Fruit fly (Drosophila melanogaster) whole organism, embryonic: ENCODE measurements around the gene crq.
A peak's percentile ranks its signal among the peaks of the same experiment; 100 is the strongest.

Experiments used
- Atf-2 ChIP-seq: fragments of 200-800 bp; sonication (Bioruptor generic); optimal IDR thresholded peaks from 2 replicates; lab custom pipeline; 2016; ENCODE audit warnings: missing biosample characterization, missing genetic modification characterization
- Atf6 ChIP-seq: fragments of 200-800 bp; sonication (Bioruptor generic); IDR thresholded peaks from 2 replicates; pipeline ENCODE4 v1.3.6; 2022; ENCODE audit warnings: missing biosample characterization, missing genetic modification characterization
- CG10267 ChIP-seq: fragments of 200-800 bp; sonication (Bioruptor generic); optimal IDR thresholded peaks from 2 replicates; lab custom pipeline; 2018; ENCODE audit warnings: missing biosample characterization, mild to moderate bottlenecking, missing genetic modification characterization, moderate library complexity
- CG11247 ChIP-seq: fragments of 200-800 bp; sonication (Bioruptor generic); IDR thresholded peaks from 2 replicates; pipeline ENCODE4 v1.3.6; 2022; ENCODE audit warnings: missing biosample characterization, missing genetic modification characterization
- CG12744 ChIP-seq: fragments of 200-800 bp; sonication (Bioruptor generic); optimal IDR thresholded peaks from 2 replicates; lab custom pipeline; 2016; ENCODE audit warnings: missing biosample characterization, missing genetic modification characterization
- CG14667 ChIP-seq: fragments of 200-800 bp; sonication (Bioruptor generic); IDR thresholded peaks from 2 replicates; pipeline ENCODE4 v1.3.6; 2022; ENCODE audit warnings: missing biosample characterization, missing genetic modification characterization
- CG14860 ChIP-seq: fragments of 200-800 bp; sonication (Bioruptor generic); IDR thresholded peaks from 3 replicates; pipeline ENCODE4 v1.3.6; 2022; ENCODE audit warnings: missing biosample characterization, missing genetic modification characterization; ENCODE audit not compliant: partially characterized antibody
- CG15011 ChIP-seq: fragments of 200-800 bp; sonication (Bioruptor generic); optimal IDR thresholded peaks from 3 replicates; lab custom pipeline; 2018; ENCODE audit warnings: missing biosample characterization, mild to moderate bottlenecking, missing genetic modification characterization
- CG15479 ChIP-seq: fragments of 200-800 bp; sonication (Bioruptor generic); optimal IDR thresholded peaks from 3 replicates; lab custom pipeline; 2019; ENCODE audit warnings: missing biosample characterization, mild to moderate bottlenecking, missing genetic modification characterization, moderate library complexity
- CG1647 ChIP-seq: fragments of 200-800 bp; sonication (Bioruptor generic); optimal IDR thresholded peaks from 3 replicates; lab custom pipeline; 2016; ENCODE audit warnings: missing biosample characterization, missing genetic modification characterization
- CG17568 ChIP-seq: fragments of 200-800 bp; sonication (Bioruptor generic); optimal IDR thresholded peaks from 2 replicates; lab custom pipeline; 2018; ENCODE audit warnings: missing biosample characterization, mild to moderate bottlenecking, missing genetic modification characterization, moderate library complexity
- CG17912 ChIP-seq: fragments of 200-800 bp; sonication (Bioruptor generic); optimal IDR thresholded peaks from 2 replicates; lab custom pipeline; 2018; ENCODE audit warnings: missing biosample characterization, mild to moderate bottlenecking, missing genetic modification characterization
- CG18476 ChIP-seq: fragments of 200-800 bp; sonication (Bioruptor generic); optimal IDR thresholded peaks from 2 replicates; lab custom pipeline; 2016; ENCODE audit warnings: missing biosample characterization, mild to moderate bottlenecking, missing genetic modification characterization
- CG2875 ChIP-seq: fragments of 200-800 bp; sonication (Bioruptor generic); optimal IDR thresholded peaks from 2 replicates; lab custom pipeline; 2017; ENCODE audit warnings: missing biosample characterization, mild to moderate bottlenecking, missing genetic modification characterization, missing genetic modification reagents
- CG2889 ChIP-seq: fragments of 200-800 bp; sonication (Bioruptor generic); IDR thresholded peaks from 3 replicates; pipeline ENCODE4 v1.3.6; 2022; ENCODE audit warnings: missing biosample characterization, missing genetic modification characterization
- CG30403 ChIP-seq: fragments of 200-800 bp; sonication (Bioruptor generic); optimal IDR thresholded peaks from 3 replicates; lab custom pipeline; 2016; ENCODE audit warnings: missing biosample characterization, missing genetic modification characterization
- CG3281 ChIP-seq: fragments of 200-800 bp; sonication (Bioruptor generic); optimal IDR thresholded peaks from 3 replicates; lab custom pipeline; 2017; ENCODE audit warnings: missing biosample characterization, mild to moderate bottlenecking, missing genetic modification characterization
- CG34224 ChIP-seq: fragments of 200-800 bp; sonication (Bioruptor generic); IDR thresholded peaks from 3 replicates; pipeline ENCODE4 v1.3.6; 2022; ENCODE audit warnings: missing biosample characterization, missing genetic modification characterization; ENCODE audit not compliant: partially characterized antibody
- CG8359 ChIP-seq: fragments of 200-800 bp; sonication (Bioruptor generic); optimal IDR thresholded peaks from 2 replicates; lab custom pipeline; 2017; ENCODE audit warnings: missing biosample characterization, mild to moderate bottlenecking, missing genetic modification characterization, borderline replicate concordance
- CG8924 ChIP-seq: fragments of 200-800 bp; optimal IDR thresholded peaks from 3 replicates; lab custom pipeline; 2019; ENCODE audit warnings: missing biosample characterization, mild to moderate bottlenecking, missing genetic modification characterization, moderate library complexity
- CkIIα-i1 ChIP-seq: fragments of 200-800 bp; sonication (Bioruptor generic); IDR thresholded peaks from 2 replicates; pipeline ENCODE4 v1.3.6; 2022; ENCODE audit warnings: missing biosample characterization, missing genetic modification characterization
- Dref ChIP-seq: fragments of 200-800 bp; sonication (Bioruptor generic); IDR thresholded peaks from 2 replicates; pipeline ENCODE4 v1.3.6; 2022; ENCODE audit warnings: missing biosample characterization, missing genetic modification characterization
- HHEX ChIP-seq: fragments of 200-800 bp; sonication (Bioruptor generic); optimal IDR thresholded peaks from 3 replicates; lab custom pipeline; 2017; ENCODE audit warnings: missing biosample characterization, mild to moderate bottlenecking, missing genetic modification characterization, missing genetic modification reagents
- HLH4C ChIP-seq: fragments of 200-800 bp; sonication (Bioruptor generic); IDR thresholded peaks from 3 replicates; pipeline ENCODE4 v1.3.6; 2022; ENCODE audit warnings: missing biosample characterization, missing genetic modification characterization; ENCODE audit not compliant: partially characterized antibody
- HLH54F ChIP-seq: fragments of 200-800 bp; sonication (Bioruptor generic); optimal IDR thresholded peaks from 3 replicates; lab custom pipeline; 2016; ENCODE audit warnings: missing biosample characterization, missing genetic modification characterization
- Hsf ChIP-seq: fragments of 200-800 bp; sonication (Bioruptor generic); optimal IDR thresholded peaks from 3 replicates; lab custom pipeline; 2016; ENCODE audit warnings: missing biosample characterization, missing genetic modification characterization
- Lim3 ChIP-seq: fragments of 200-800 bp; sonication (Bioruptor generic); IDR thresholded peaks from 2 replicates; pipeline ENCODE4 v1.3.6; 2022; ENCODE audit warnings: missing biosample characterization, missing genetic modification characterization
- Med ChIP-seq: fragments of 200-800 bp; sonication (Bioruptor generic); peaks from one replicate; lab custom pipeline; 2016; ENCODE audit warnings: missing biosample characterization, missing genetic modification characterization, mild to moderate bottlenecking, inconsistent platforms, moderate library complexity
- Mrtf ChIP-seq: fragments of 200-800 bp; sonication (Bioruptor generic); IDR thresholded peaks from 3 replicates; pipeline ENCODE4 v1.3.6; 2022; ENCODE audit warnings: missing biosample characterization, missing genetic modification characterization
- NFAT ChIP-seq: fragments of 200-800 bp; sonication (Bioruptor generic); IDR thresholded peaks from 2 replicates; pipeline ENCODE4 v1.3.6; 2022; ENCODE audit warnings: missing biosample characterization, missing genetic modification characterization
- Sox102F ChIP-seq: fragments of 200-800 bp; sonication (Bioruptor generic); optimal IDR thresholded peaks from 2 replicates; lab custom pipeline; 2018; ENCODE audit warnings: missing biosample characterization, mild to moderate bottlenecking, missing genetic modification characterization, moderate library complexity
- Spps ChIP-seq: fragments of 200-800 bp; sonication (Bioruptor generic); optimal IDR thresholded peaks from 2 replicates; lab custom pipeline; 2018; ENCODE audit warnings: missing biosample characterization, mild to moderate bottlenecking, missing genetic modification characterization
- Tbp ChIP-seq: fragments of >200 bp; optimal IDR thresholded peaks from 2 replicates; lab custom pipeline; 2018; ENCODE audit warnings: missing biosample characterization, missing genetic modification characterization
- br ChIP-seq: fragments of >200 bp; optimal IDR thresholded peaks from 2 replicates; lab custom pipeline; 2017
- bsh ChIP-seq, 2 experiments: fragments of 200-800 bp; sonication (Bioruptor generic); optimal IDR thresholded peaks; 2 replicates each; lab custom pipeline; 2017 to 2018; ENCODE audit warnings: mild to moderate bottlenecking in 2 of 2, missing biosample characterization in 2 of 2, missing genetic modification characterization in 2 of 2, moderate library complexity in 1 of 2
- dimm ChIP-seq: fragments of 200-800 bp; sonication (Bioruptor generic); IDR thresholded peaks from 2 replicates; pipeline ENCODE4 v1.3.6; 2022; ENCODE audit warnings: missing biosample characterization, missing genetic modification characterization
- en ChIP-seq: fragments of 200-800 bp; sonication (Bioruptor generic); optimal IDR thresholded peaks from 2 replicates; lab custom pipeline; 2016; ENCODE audit warnings: missing biosample characterization, missing genetic modification characterization
- gsb ChIP-seq: fragments of 200-800 bp; sonication (Bioruptor generic); IDR thresholded peaks from 2 replicates; pipeline ENCODE4 v1.3.6; 2022; ENCODE audit warnings: missing biosample characterization, missing genetic modification characterization
- klu ChIP-seq: fragments of 200-800 bp; sonication (Bioruptor generic); IDR thresholded peaks from 2 replicates; pipeline ENCODE4 v1.3.6; 2022; ENCODE audit warnings: missing biosample characterization, missing genetic modification characterization
- mld ChIP-seq: fragments of 200-800 bp; sonication (Bioruptor generic); IDR thresholded peaks from 3 replicates; pipeline ENCODE4 v1.3.6; 2022; ENCODE audit warnings: missing biosample characterization, missing genetic modification characterization; ENCODE audit not compliant: partially characterized antibody
- prd ChIP-seq, 3 experiments: fragments of >200 bp in 2 of 3; fragments of 200-800 bp in 1 of 3; sonication (Bioruptor generic) in 1 of 3; optimal IDR thresholded peaks in 2 of 3; IDR thresholded peaks in 1 of 3; 2 replicates in 2 of 3; 3 replicates in 1 of 3; pipeline versions ENCODE4 v1.3.6 to Lab custom; 2017 to 2022; ENCODE audit warnings: missing biosample characterization in 1 of 3, missing genetic modification characterization in 1 of 3
- repo ChIP-seq: fragments of 200-800 bp; sonication (Bioruptor generic); optimal IDR thresholded peaks from 2 replicates; lab custom pipeline; 2016; ENCODE audit warnings: missing biosample characterization, missing genetic modification characterization
- run ChIP-seq: fragments of 200-800 bp; sonication (Bioruptor generic); optimal IDR thresholded peaks from 3 replicates; lab custom pipeline; 2018; ENCODE audit warnings: missing biosample characterization, mild to moderate bottlenecking, missing genetic modification characterization
- slp2 ChIP-seq: fragments of 200-800 bp; sonication (Bioruptor generic); optimal IDR thresholded peaks from 2 replicates; lab custom pipeline; 2016; ENCODE audit warnings: missing biosample characterization, missing genetic modification characterization
- so ChIP-seq: fragments of 200-800 bp; sonication (Bioruptor generic); IDR thresholded peaks from 3 replicates; pipeline ENCODE4 v1.3.6; 2022; ENCODE audit warnings: missing biosample characterization, missing genetic modification characterization
- sob ChIP-seq: fragments of 200-800 bp; sonication (Bioruptor generic); IDR thresholded peaks from 2 replicates; pipeline ENCODE4 v1.3.6; 2022; ENCODE audit warnings: missing biosample characterization, missing genetic modification characterization
- tll ChIP-seq, 2 experiments: fragments of 200-800 bp in 1 of 2; fragments of >200 bp in 1 of 2; sonication (Bioruptor generic) in 1 of 2; optimal IDR thresholded peaks; 2 replicates each; lab custom pipeline; 2017 to 2019; ENCODE audit warnings: missing biosample characterization in 2 of 2, missing genetic modification characterization in 2 of 2, mild to moderate bottlenecking in 1 of 2, moderate library complexity in 1 of 2
- trem ChIP-seq: fragments of 200-800 bp; optimal IDR thresholded peaks from 3 replicates; lab custom pipeline; 2019; ENCODE audit warnings: missing biosample characterization, mild to moderate bottlenecking, missing genetic modification characterization, moderate library complexity
- tup ChIP-seq: fragments of 200-800 bp; sonication (Bioruptor generic); optimal IDR thresholded peaks from 2 replicates; lab custom pipeline; 2016; ENCODE audit warnings: missing biosample characterization, mild to moderate bottlenecking, missing genetic modification characterization, moderate library complexity
- vnd ChIP-seq: fragments of 200-800 bp; sonication (Bioruptor generic); IDR thresholded peaks from 3 replicates; pipeline ENCODE4 v1.3.6; 2022; ENCODE audit warnings: missing biosample characterization, missing genetic modification characterization; ENCODE audit not compliant: partially characterized antibody

crq gene

dm6 chr2L:419620-420184, 33.1 kb downstream of the crq start, which contains the start of the genes CG13690 and RpLP1 (continued):
- peak; percentile 35 to 47 for TF ChIP-seq bsh (GFP tag; optimal IDR thresholded peaks at IDR 0.05; lab: Kevin White, UChicago)
- TF ChIP-seq CG17568 (GFP tag; lab: Kevin White, UChicago) = peak; percentile 80
- peak; percentile 88 for TF ChIP-seq CG3281 (GFP tag; lab: Kevin White, UChicago)
- peak; percentile 15 for TF ChIP-seq CG18476 (GFP tag; lab: Kevin White, UChicago)
- TF ChIP-seq Lim3 (GFP tag; lab: Robert Waterston, UW) = no peak
- peak; percentile 69; the same call in 1 of the 2 replicates for TF ChIP-seq NFAT (GFP tag; lab: Robert Waterston, UW)
- peak; percentile 72 for TF ChIP-seq en (GFP tag; lab: Kevin White, UChicago)
- no peak for TF ChIP-seq CG11247 (GFP tag; lab: Robert Waterston, UW)
- no peak for TF ChIP-seq tll (GFP tag; optimal IDR thresholded peaks at IDR 0.05; lab: Kevin White, UChicago)
- TF ChIP-seq Spps (tag; lab: Kevin White, UChicago) = peak; percentile 54
- TF ChIP-seq HLH54F = peak; percentile 31
- no peak for TF ChIP-seq klu (GFP tag; lab: Robert Waterston, UW)
- TF ChIP-seq Mrtf (GFP tag; lab: Robert Waterston, UW) = no peak
- TF ChIP-seq CG8924 (tag; lab: Kevin White, UChicago) = peak; percentile 92
- peak; percentile 32; the same call in 1 of the 2 replicates for TF ChIP-seq Dref (GFP tag; lab: Robert Waterston, UW)
- peak; percentile 92 for TF ChIP-seq trem (tag; lab: Kevin White, UChicago)
- TF ChIP-seq CG2889 (GFP tag; lab: Robert Waterston, UW) = no peak
- no peak for TF ChIP-seq so (GFP tag; lab: Robert Waterston, UW)
- TF ChIP-seq CG14860 (GFP tag; lab: Robert Waterston, UW) = no peak
- peak; percentile 65 for TF ChIP-seq CG1647 (GFP tag; lab: Kevin White, UChicago)
- TF ChIP-seq HHEX = peak; percentile 85
- TF ChIP-seq sob (GFP tag; lab: Robert Waterston, UW) = 0 out of 2 replicates have a peak, but pooled peaks have one; percentile 64
- peak; percentile 58 for TF ChIP-seq gsb (GFP tag; lab: Robert Waterston, UW)
- TF ChIP-seq Med (GFP tag; lab: Kevin White, UChicago) = peak; percentile 96
- peak; percentile 70 for TF ChIP-seq CG8359 (GFP tag; lab: Kevin White, UChicago)
- no peak for TF ChIP-seq HLH4C (GFP tag; lab: Robert Waterston, UW)
- no peak for TF ChIP-seq CG34224 (GFP tag; lab: Robert Waterston, UW)
- no peak for TF ChIP-seq br (lab: Kevin White, UChicago)
- TF ChIP-seq Atf-2 (GFP tag; lab: Kevin White, UChicago) = peak; percentile 11
- peak; percentile 70 for TF ChIP-seq CG30403 (GFP tag; lab: Kevin White, UChicago)
- no peak for TF ChIP-seq CkIIα-i1 (GFP tag; lab: Robert Waterston, UW)
- peak; percentile 40 for TF ChIP-seq repo
- TF ChIP-seq vnd (GFP tag; lab: Robert Waterston, UW) = no peak
- peak; percentile 65 for TF ChIP-seq run
- TF ChIP-seq Hsf = peak; percentile 78
- TF ChIP-seq CG10267 (tag; lab: Kevin White, UChicago) = peak; percentile 86
- TF ChIP-seq CG17912 = peak; percentile 87
- TF ChIP-seq prd (optimal IDR thresholded peaks at IDR 0.05; lab: Kevin White, UChicago) = no peak
- TF ChIP-seq prd (GFP tag; IDR thresholded peaks at IDR 0.05; lab: Robert Waterston, UW) = no peak
- TF ChIP-seq Atf6 (GFP tag; lab: Robert Waterston, UW) = peak; percentile 72
- TF ChIP-seq Sox102F (GFP tag; lab: Kevin White, UChicago) = no peak
- TF ChIP-seq Tbp (GFP tag; lab: Kevin White, UChicago) = peak; percentile 45
- peak; percentile 45 for TF ChIP-seq CG12744 (GFP tag; lab: Kevin White, UChicago)
- peak; percentile 61 for TF ChIP-seq slp2 (GFP tag; lab: Kevin White, UChicago)
- peak; percentile 81 for TF ChIP-seq CG2875 (GFP tag; lab: Kevin White, UChicago)
- TF ChIP-seq tup (GFP tag; lab: Kevin White, UChicago) = peak; percentile 7
- peak; percentile 83 for TF ChIP-seq CG15011 (GFP tag; lab: Kevin White, UChicago)
- no peak for TF ChIP-seq CG14667
- TF ChIP-seq dimm (GFP tag; lab: Robert Waterston, UW) = no peak
- TF ChIP-seq mld (GFP tag; lab: Robert Waterston, UW) = no peak
- peak; percentile 29 for TF ChIP-seq CG15479
